Worm (Caenorhabditis elegans): ENCODE measurements around the gene npr-17.

- no peak for TF ChIP-seq cog-1 (tag; optimal IDR thresholded peaks at IDR 0.05)
- TF ChIP-seq ztf-29 (GFP tag; IDR thresholded peaks at IDR 0.05), result no peak
Observed at ce11 chrIII:7978289-7978688, 18.0 kb downstream of the npr-17 start.

All from whole organism, midembryonic.